Fruit fly (Drosophila melanogaster): ENCODE measurements around the gene CG5194.

The CG5194 gene

DNA sequence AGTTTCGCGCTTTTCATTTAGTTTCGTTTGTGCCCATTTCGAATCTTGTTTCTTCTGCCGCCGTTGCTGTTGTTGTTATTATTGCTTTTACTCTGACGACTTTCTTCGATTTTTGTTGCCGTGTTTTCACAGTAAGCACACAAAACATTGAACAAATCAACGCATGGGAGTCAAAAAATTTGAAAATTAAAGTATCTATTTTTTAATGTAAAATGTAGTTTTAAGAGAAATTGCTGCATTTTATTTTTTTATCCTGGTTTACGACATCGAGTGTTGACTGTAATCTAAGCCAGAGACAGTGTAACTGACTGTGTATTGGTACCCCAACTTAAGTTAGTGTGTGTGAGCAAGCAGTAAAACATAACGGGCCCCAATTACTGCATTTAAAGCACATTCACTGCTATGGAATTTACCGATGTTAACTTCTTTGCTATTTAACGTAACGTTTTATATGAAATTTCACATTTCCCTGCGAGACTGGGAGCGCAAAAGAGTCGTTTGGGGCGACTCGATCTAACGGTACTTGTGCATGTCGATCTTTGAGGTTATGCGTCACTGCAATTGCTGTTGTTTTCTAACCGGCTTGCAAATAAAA is 13.4 kb downstream of the CG5194 start (continued):
- TF ChIP-seq CG3163 (GFP tag; optimal IDR thresholded peaks at IDR 0.05) = no peak
- no peak for TF ChIP-seq CoRest (tag; optimal IDR thresholded peaks at IDR 0.05)
- no peak for TF ChIP-seq CG4328 (GFP tag; optimal IDR thresholded peaks at IDR 0.05)
- TF ChIP-seq pros (GFP tag; optimal IDR thresholded peaks at IDR 0.05) = no peak
- TF ChIP-seq pnt (GFP tag; optimal IDR thresholded peaks at IDR 0.05) = peak; percentile 24
- TF ChIP-seq CG17829 (tag; optimal IDR thresholded peaks at IDR 0.05) = peak; percentile 68
- peak; percentile 51 for TF ChIP-seq Ets65A (GFP tag)
- peak; percentile 60 for TF ChIP-seq CG13424 (tag; optimal IDR thresholded peaks at IDR 0.05)
- TF ChIP-seq ara (GFP tag; IDR thresholded peaks at IDR 0.05) = peak; percentile 80
- TF ChIP-seq wdn (GFP tag; IDR thresholded peaks at IDR 0.05) = peak; percentile 28; the same call in 1 of the 2 replicates
- no peak; the same call in 1 of the 2 replicates for TF ChIP-seq Ravus (GFP tag; IDR thresholded peaks at IDR 0.05)
- TF ChIP-seq CG31388 (GFP tag; optimal IDR thresholded peaks at IDR 0.05) = peak; percentile 31
- TF ChIP-seq CG6791 (GFP tag; IDR thresholded peaks at IDR 0.05; ENCODE audit: partially characterized antibody) = no peak
- no peak for TF ChIP-seq kah (GFP tag; optimal IDR thresholded peaks at IDR 0.05)
- TF ChIP-seq corto (GFP tag; optimal IDR thresholded peaks at IDR 0.05) = peak; percentile 44
- peak; percentile 67 for TF ChIP-seq Ada2b (GFP tag; IDR thresholded peaks at IDR 0.05)
- no peak for TF ChIP-seq CG1832 (GFP tag; optimal IDR thresholded peaks at IDR 0.05)
- peak; percentile 25 for TF ChIP-seq CG12104 (GFP tag; optimal IDR thresholded peaks at IDR 0.05)
- TF ChIP-seq Ptx1 (GFP tag; IDR thresholded peaks at IDR 0.05) = peak; percentile 69
- TF ChIP-seq CG5245 (GFP tag; optimal IDR thresholded peaks at IDR 0.05) = peak; percentile 47
- TF ChIP-seq CG11398 (GFP tag; optimal IDR thresholded peaks at IDR 0.05) = no peak
- TF ChIP-seq CG10462 (GFP tag; optimal IDR thresholded peaks at IDR 0.05) = no peak
- no peak for TF ChIP-seq ab (GFP tag; optimal IDR thresholded peaks at IDR 0.05)
- no peak for TF ChIP-seq rib (GFP tag; IDR thresholded peaks at IDR 0.05)
- no peak for TF ChIP-seq CTCF (GFP tag; optimal IDR thresholded peaks at IDR 0.05)
- peak; percentile 41 for TF ChIP-seq CG12942 (GFP tag; optimal IDR thresholded peaks at IDR 0.05)
- TF ChIP-seq ranshi (GFP tag; IDR thresholded peaks at IDR 0.05) = peak; percentile 62; the same call in 1 of the 2 replicates
- no peak for TF ChIP-seq shn (GFP tag; optimal IDR thresholded peaks at IDR 0.05)
- TF ChIP-seq ems (GFP tag; optimal IDR thresholded peaks at IDR 0.05) = peak; percentile 51
- TF ChIP-seq CG9817 (tag; optimal IDR thresholded peaks at IDR 0.05) = no peak
- no peak for TF ChIP-seq Sin3A (optimal IDR thresholded peaks at IDR 0.05)
- TF ChIP-seq cato (GFP tag; optimal IDR thresholded peaks at IDR 0.05; ENCODE audit: borderline replicate concordance) = peak; percentile 24
- no peak for TF ChIP-seq knrl (GFP tag; IDR thresholded peaks at IDR 0.05; ENCODE audit: partially characterized antibody)
- no peak for TF ChIP-seq Trl (optimal IDR thresholded peaks at IDR 0.05)
- TF ChIP-seq Trl (GFP tag; optimal IDR thresholded peaks at IDR 0.05) = peak; percentile 33
- no peak for TF ChIP-seq tio (GFP tag; optimal IDR thresholded peaks at IDR 0.05)
- peak; percentile 58 for TF ChIP-seq ewg (GFP tag; optimal IDR thresholded peaks at IDR 0.05)
- TF ChIP-seq pum (GFP tag; optimal IDR thresholded peaks at IDR 0.05) = peak; percentile 54
- TF ChIP-seq fu2 (GFP tag; optimal IDR thresholded peaks at IDR 0.05) = peak; percentile 24
- TF ChIP-seq fd102C (GFP tag; optimal IDR thresholded peaks at IDR 0.05) = no peak
- TF ChIP-seq Sox100B (GFP tag; optimal IDR thresholded peaks at IDR 0.05) = no peak
- TF ChIP-seq CG1024 (GFP tag; IDR thresholded peaks at IDR 0.05) = peak; percentile 53
- no peak for TF ChIP-seq chinmo (GFP tag; IDR thresholded peaks at IDR 0.05; ENCODE audit: partially characterized antibody)
- no peak for TF ChIP-seq CG8290 (GFP tag; optimal IDR thresholded peaks at IDR 0.05)
- TF ChIP-seq CG8290 (tag; optimal IDR thresholded peaks at IDR 0.05) = no peak
- no peak for TF ChIP-seq tx (GFP tag; optimal IDR thresholded peaks at IDR 0.05)
- no peak for TF ChIP-seq repo (GFP tag; optimal IDR thresholded peaks at IDR 0.05)
- peak; percentile 57 for TF ChIP-seq chn (GFP tag; optimal IDR thresholded peaks at IDR 0.05)
- peak; percentile 82 for TF ChIP-seq CG17328 (GFP tag; IDR thresholded peaks at IDR 0.05)
- TF ChIP-seq dmrt99B (tag; optimal IDR thresholded peaks at IDR 0.05) = no peak
- TF ChIP-seq croc (GFP tag; conservative IDR thresholded peaks at IDR 0.05) = peak; percentile 58
- TF ChIP-seq bowl (GFP tag; IDR thresholded peaks at IDR 0.05) = peak; percentile 45; the same call in 1 of the 2 replicates
- TF ChIP-seq salm (tag; optimal IDR thresholded peaks at IDR 0.05) = peak; percentile 34

All from whole organism, embryonic.